Worm (Caenorhabditis elegans) whole organism, late embryonic: ENCODE data around the gene daf-14.

ENCODE experiments used
- F13H6.1 ChIP-seq: sonication (generic microtip); optimal IDR thresholded peaks from 2 replicates; lab custom pipeline; 2016; ENCODE audit warnings: missing genetic modification characterization, missing compliant biosample characterization
- lim-6 ChIP-seq: sonication (generic microtip); optimal IDR thresholded peaks from 2 replicates; lab custom pipeline; 2016; ENCODE audit warnings: missing genetic modification characterization, missing compliant biosample characterization
- lin-11 ChIP-seq: fragments of 200-800 bp; sonication (Bioruptor generic); optimal IDR thresholded peaks from 2 replicates; lab custom pipeline; 2018; ENCODE audit warnings: mild to moderate bottlenecking, missing genetic modification characterization, missing compliant biosample characterization
- pax-1 ChIP-seq: fragments of 150-350 bp; optimal IDR thresholded peaks from 2 replicates; lab custom pipeline; 2014; ENCODE audit warnings: missing biosample characterization, missing genetic modification characterization
- pha-4 ChIP-seq: fragments of 150-350 bp; optimal IDR thresholded peaks from 2 replicates; lab custom pipeline; 2018; ENCODE audit warnings: missing biosample characterization, missing genetic modification reagents, missing genetic modification characterization

DNA sequence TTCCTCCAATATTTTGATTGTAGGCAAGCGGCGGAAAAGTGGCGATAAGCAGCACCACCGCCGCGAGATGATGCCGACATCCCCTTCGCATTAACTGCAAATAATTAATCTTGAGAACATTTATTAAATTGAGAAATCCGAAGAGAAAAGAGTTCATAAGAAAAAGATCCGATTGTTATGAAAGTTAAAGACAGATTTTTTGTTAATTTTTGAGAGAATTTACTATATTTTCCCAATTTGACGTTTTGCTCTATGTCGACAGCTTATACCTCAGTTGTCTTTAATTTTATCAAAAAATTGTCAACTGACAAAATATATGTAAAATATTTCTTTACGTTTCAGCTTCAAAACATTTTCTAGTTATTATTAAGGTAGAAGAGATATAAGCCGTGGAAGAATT is 51.8 kb downstream of the daf-14 start, which contains the start of gene R09E10.5:
- no peak for TF ChIP-seq pha-4 (tag; lab: Kevin White, UChicago)
- TF ChIP-seq pax-1 (tag; lab: Kevin White, UChicago), result no peak
- TF ChIP-seq F13H6.1, result no peak
- no peak for TF ChIP-seq lim-6 (tag; lab: Kevin White, UChicago)
- TF ChIP-seq lin-11, result no peak
